Fruit fly (Drosophila melanogaster): ENCODE measurements around the gene TotC.
A peak's percentile ranks its signal among the peaks of the same experiment; 100 is the strongest.

The TotC gene

DNA sequence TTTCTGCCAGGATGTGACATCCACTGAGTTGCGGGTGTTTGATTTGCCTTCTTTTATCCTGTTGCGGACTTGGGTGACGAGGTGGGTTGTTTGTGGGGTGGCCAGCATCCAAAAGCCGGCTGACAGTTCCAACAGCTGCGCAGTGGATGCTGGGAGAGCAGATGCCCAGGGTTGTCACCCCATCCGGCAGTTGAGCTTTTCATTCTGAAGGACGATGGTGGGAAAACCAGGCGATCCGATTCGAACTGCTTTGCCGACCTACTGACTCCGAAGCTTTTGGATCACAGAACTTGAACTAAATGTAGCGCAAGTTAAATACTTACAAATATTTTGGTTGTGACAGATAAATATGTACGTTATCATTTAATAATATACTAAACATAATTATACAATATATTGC, 6.6 kb upstream of the TotC start, which contains the start of gene KaiR1D (continued):
- no peak for TF ChIP-seq MESR4 (GFP tag; optimal IDR thresholded peaks at IDR 0.05)
- no peak for TF ChIP-seq Dip2 (GFP tag; IDR thresholded peaks at IDR 0.05)
- 0 out of 3 replicates have a peak, but pooled peaks have one; percentile 18 for TF ChIP-seq H15 (GFP tag; IDR thresholded peaks at IDR 0.05)
- TF ChIP-seq seq (GFP tag; IDR thresholded peaks at IDR 0.05), result peak; percentile 42; the same call in 1 of the 2 replicates
- no peak for TF ChIP-seq CG15269 (tag; optimal IDR thresholded peaks at IDR 0.05)
- TF ChIP-seq cad (GFP tag; optimal IDR thresholded peaks at IDR 0.05), result no peak
- no peak for TF ChIP-seq CG43689 (GFP tag; IDR thresholded peaks at IDR 0.05)
- no peak for TF ChIP-seq Scr (GFP tag; IDR thresholded peaks at IDR 0.05; ENCODE audit: partially characterized antibody)
- TF ChIP-seq pzg (GFP tag; optimal IDR thresholded peaks at IDR 0.05), result peak; percentile 43
- TF ChIP-seq CG12744 (GFP tag; optimal IDR thresholded peaks at IDR 0.05), result no peak
- no peak for TF ChIP-seq dm (GFP tag; optimal IDR thresholded peaks at IDR 0.05)
- no peak for TF ChIP-seq CG3281 (GFP tag; optimal IDR thresholded peaks at IDR 0.05)
- peak; percentile 87 for TF ChIP-seq scrt (GFP tag; optimal IDR thresholded peaks at IDR 0.05)
- TF ChIP-seq pan (optimal IDR thresholded peaks at IDR 0.05), result no peak
- no peak for TF ChIP-seq pan (GFP tag; optimal IDR thresholded peaks at IDR 0.05 in 1 of 2, IDR thresholded peaks at IDR 0.05 in 1 of 2)
- no peak for TF ChIP-seq dysf (GFP tag; IDR thresholded peaks at IDR 0.05)
- no peak for TF ChIP-seq ash1 (GFP tag; optimal IDR thresholded peaks at IDR 0.05)
- no peak for TF ChIP-seq Opbp (GFP tag; IDR thresholded peaks at IDR 0.05; ENCODE audit: partially characterized antibody)
- no peak for TF ChIP-seq CG12659 (GFP tag; optimal IDR thresholded peaks at IDR 0.05)
- no peak for TF ChIP-seq CG10543 (GFP tag; optimal IDR thresholded peaks at IDR 0.05)
- TF ChIP-seq CG15514 (GFP tag; optimal IDR thresholded peaks at IDR 0.05), result peak; percentile 88
- no peak for TF ChIP-seq Camta (GFP tag; optimal IDR thresholded peaks at IDR 0.05)
- no peak for TF ChIP-seq sens-2 (GFP tag; IDR thresholded peaks at IDR 0.05)

DNA sequence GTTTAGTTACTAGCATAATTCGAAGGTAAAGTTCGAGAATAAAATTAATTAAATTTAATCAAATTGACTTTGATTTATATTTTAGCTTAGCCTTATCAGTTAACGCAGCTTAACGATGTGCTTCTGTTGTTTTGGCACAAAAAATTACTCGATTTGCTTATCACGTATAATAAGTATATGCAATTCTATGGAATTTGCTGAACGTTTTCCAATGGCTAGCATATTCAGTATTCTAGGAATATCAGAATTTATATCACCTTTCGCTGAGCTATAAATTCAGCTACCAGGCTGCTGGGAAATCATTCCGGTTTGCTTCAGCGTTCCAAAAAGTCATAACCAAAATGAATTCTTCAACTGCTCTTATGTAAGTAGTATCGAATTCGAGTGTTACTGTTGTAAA, 2.1 kb upstream of the TotC start, which contains the start of gene TotA:
TotA (plus strand) TSS at position 301 of the 400 bp plus-strand sequence.
- TF ChIP-seq ERR (GFP tag; optimal IDR thresholded peaks at IDR 0.05) (no peak), CG3163 (GFP tag; optimal IDR thresholded peaks at IDR 0.05) (no peak), Six4 (GFP tag; optimal IDR thresholded peaks at IDR 0.05) (no peak), CG8281 (tag; optimal IDR thresholded peaks at IDR 0.05) (no peak), Hmr (GFP tag; optimal IDR thresholded peaks at IDR 0.05) (no peak), CG4282 (GFP tag; optimal IDR thresholded peaks at IDR 0.05) (no peak)

dm6 chr3R:20873638-20874037, 850 bp downstream of the TotC start, which contains the start of gene TotB:
Gene TotB (plus strand): TSS chr3R:20873938.
- no peak for TF ChIP-seq amos (GFP tag; IDR thresholded peaks at IDR 0.05; ENCODE audit: partially characterized antibody)
- TF ChIP-seq CG15269 (tag; optimal IDR thresholded peaks at IDR 0.05), result no peak
- TF ChIP-seq CG17186 (GFP tag; optimal IDR thresholded peaks at IDR 0.05), result no peak
- TF ChIP-seq eyg (GFP tag; optimal IDR thresholded peaks at IDR 0.05), result no peak
- no peak for TF ChIP-seq CrebB (tag; optimal IDR thresholded peaks at IDR 0.05)
- TF ChIP-seq CG8478 (optimal IDR thresholded peaks at IDR 0.05), result no peak
- TF ChIP-seq hth (optimal IDR thresholded peaks at IDR 0.05), result no peak
- TF ChIP-seq rib (GFP tag; IDR thresholded peaks at IDR 0.05), result no peak
- TF ChIP-seq HHEX (GFP tag; optimal IDR thresholded peaks at IDR 0.05), result no peak
- TF ChIP-seq Bteb2 (GFP tag; optimal IDR thresholded peaks at IDR 0.05), result no peak
- no peak for TF ChIP-seq CG4328 (GFP tag; optimal IDR thresholded peaks at IDR 0.05)

Measured in whole organism, embryonic.